Worm (Caenorhabditis elegans) whole organism, mixed stage, embryonic: Measurements from ENCODE around the gene nhr-78.

ENCODE experiments used
- M03D4.4 ChIP-seq: sonication (generic microtip); optimal IDR thresholded peaks from 2 replicates; lab custom pipeline; 2017; ENCODE audit warnings: mild to moderate bottlenecking, missing genetic modification characterization, missing compliant biosample characterization
- bed-3 ChIP-seq: fragments of 200-800 bp; sonication (Bioruptor generic); optimal IDR thresholded peaks from 3 replicates; lab custom pipeline; 2018; ENCODE audit warnings: mild to moderate bottlenecking, missing genetic modification characterization, moderate library complexity, missing compliant biosample characterization
- blmp-1 ChIP-seq: fragments of 150-350 bp; optimal IDR thresholded peaks from 2 replicates; lab custom pipeline; 2014; ENCODE audit warnings: missing biosample characterization, missing genetic modification characterization
- ceh-39 ChIP-seq: fragments of 150-350 bp; optimal IDR thresholded peaks from 2 replicates; lab custom pipeline; 2014; ENCODE audit warnings: missing biosample characterization, missing genetic modification characterization
- ceh-43 ChIP-seq: fragments of 200-800 bp; sonication (Bioruptor generic); optimal IDR thresholded peaks from 2 replicates; lab custom pipeline; 2018; ENCODE audit warnings: mild to moderate bottlenecking, missing genetic modification characterization, moderate library complexity, missing compliant biosample characterization
- ceh-83 ChIP-seq: fragments of 200-800 bp; sonication (Bioruptor generic); optimal IDR thresholded peaks from 2 replicates; lab custom pipeline; 2018; ENCODE audit warnings: mild to moderate bottlenecking, missing genetic modification characterization, missing compliant biosample characterization
- ces-1 ChIP-seq: fragments of 150-350 bp; optimal IDR thresholded peaks from 2 replicates; lab custom pipeline; 2014; ENCODE audit warnings: missing biosample characterization, missing genetic modification reagents, missing genetic modification characterization
- cnd-1 ChIP-seq: fragments of 200-800 bp; sonication (Bioruptor generic); optimal IDR thresholded peaks from 2 replicates; lab custom pipeline; 2018; ENCODE audit warnings: mild to moderate bottlenecking, missing genetic modification characterization, missing compliant biosample characterization
- drap-1 ChIP-seq: fragments of 200-800 bp; sonication (Bioruptor generic); optimal IDR thresholded peaks from 3 replicates; lab custom pipeline; 2018; ENCODE audit warnings: mild to moderate bottlenecking, missing genetic modification characterization, missing compliant biosample characterization
- elt-1 ChIP-seq: sonication (generic microtip); optimal IDR thresholded peaks from 2 replicates; lab custom pipeline; 2017; ENCODE audit warnings: missing genetic modification characterization, mild to moderate bottlenecking, missing compliant biosample characterization, antibody characterized with exemption, moderate library complexity, borderline replicate concordance; ENCODE audit not compliant: insufficient read depth
- elt-3 ChIP-seq: fragments of 150-350 bp; optimal IDR thresholded peaks from 2 replicates; lab custom pipeline; 2014; ENCODE audit warnings: missing biosample characterization, missing genetic modification characterization
- flh-1 ChIP-seq: fragments of 200-800 bp; sonication (Bioruptor generic); optimal IDR thresholded peaks from 2 replicates; lab custom pipeline; 2018; ENCODE audit warnings: mild to moderate bottlenecking, missing genetic modification characterization, moderate library complexity, missing compliant biosample characterization
- ham-2 ChIP-seq: fragments of 200-800 bp; sonication (Bioruptor generic); optimal IDR thresholded peaks from 2 replicates; lab custom pipeline; 2018; ENCODE audit warnings: mild to moderate bottlenecking, missing genetic modification characterization, missing compliant biosample characterization
- hlh-1 ChIP-seq: fragments of 150-350 bp; optimal IDR thresholded peaks from 2 replicates; lab custom pipeline; 2014; ENCODE audit warnings: missing biosample characterization, missing genetic modification reagents, missing genetic modification characterization
- lin-13 ChIP-seq: fragments of 150-350 bp; optimal IDR thresholded peaks from 2 replicates; lab custom pipeline; 2014; ENCODE audit warnings: missing biosample characterization, missing genetic modification characterization
- lin-32 ChIP-seq: fragments of 200-800 bp; sonication (Bioruptor generic); optimal IDR thresholded peaks from 2 replicates; lab custom pipeline; 2018; ENCODE audit warnings: mild to moderate bottlenecking, missing genetic modification characterization, missing compliant biosample characterization
- lsy-2 ChIP-seq: fragments of 150-350 bp; optimal IDR thresholded peaks from 2 replicates; lab custom pipeline; 2014; ENCODE audit warnings: missing biosample characterization, missing genetic modification characterization
- mab-5 ChIP-seq: fragments of 150-350 bp; optimal IDR thresholded peaks from 2 replicates; lab custom pipeline; 2014; ENCODE audit warnings: missing biosample characterization, missing genetic modification characterization
- mep-1 ChIP-seq: fragments of 150-350 bp; optimal IDR thresholded peaks from 2 replicates; lab custom pipeline; 2017; ENCODE audit warnings: missing biosample characterization, missing genetic modification reagents, missing genetic modification characterization, inconsistent platforms
- mls-2 ChIP-seq: sonication (generic microtip); optimal IDR thresholded peaks from 2 replicates; lab custom pipeline; 2016; ENCODE audit warnings: mild to moderate bottlenecking, missing genetic modification characterization, moderate library complexity, missing compliant biosample characterization
- nhr-12 ChIP-seq: fragments of 150-350 bp; optimal IDR thresholded peaks from 2 replicates; lab custom pipeline; 2014; ENCODE audit warnings: missing biosample characterization, missing genetic modification characterization
- nhr-2 ChIP-seq: fragments of 150-350 bp; optimal IDR thresholded peaks from 2 replicates; lab custom pipeline; 2014; ENCODE audit warnings: missing biosample characterization, missing genetic modification characterization
- nhr-237 ChIP-seq: fragments of 150-350 bp; optimal IDR thresholded peaks from 2 replicates; lab custom pipeline; 2014; ENCODE audit warnings: missing biosample characterization, missing genetic modification characterization
- nhr-28 ChIP-seq: fragments of 150-350 bp; optimal IDR thresholded peaks from 2 replicates; lab custom pipeline; 2014; ENCODE audit warnings: missing biosample characterization, missing genetic modification characterization
- nhr-76 ChIP-seq: sonication (generic microtip); optimal IDR thresholded peaks from 2 replicates; lab custom pipeline; 2017; ENCODE audit warnings: missing biosample characterization, missing genetic modification characterization
- pha-4 ChIP-seq: fragments of 150-350 bp; optimal IDR thresholded peaks from 2 replicates; lab custom pipeline; 2018; ENCODE audit warnings: missing biosample characterization, missing genetic modification reagents, missing genetic modification characterization
- sem-2 ChIP-seq: fragments of 200-800 bp; sonication (Bioruptor generic); optimal IDR thresholded peaks from 2 replicates; lab custom pipeline; 2018; ENCODE audit warnings: mild to moderate bottlenecking, missing genetic modification characterization, missing compliant biosample characterization
- snpc-4 ChIP-seq: fragments of 150-350 bp; optimal IDR thresholded peaks from 2 replicates; lab custom pipeline; 2014; ENCODE audit warnings: missing biosample characterization, missing genetic modification characterization
- sptf-1 ChIP-seq: sonication (generic microtip); optimal IDR thresholded peaks from 2 replicates; lab custom pipeline; 2017; ENCODE audit warnings: mild to moderate bottlenecking, missing genetic modification characterization, moderate library complexity, missing compliant biosample characterization
- unc-120 ChIP-seq: sonication (generic microtip); optimal IDR thresholded peaks from 2 replicates; lab custom pipeline; 2017; ENCODE audit warnings: missing genetic modification characterization, missing compliant biosample characterization; ENCODE audit not compliant: poor library complexity, severe bottlenecking
- unc-39 ChIP-seq: fragments of 150-350 bp; optimal IDR thresholded peaks from 2 replicates; lab custom pipeline; 2014; ENCODE audit warnings: missing biosample characterization, missing genetic modification characterization
- unc-62 ChIP-seq: fragments of 150-350 bp; optimal IDR thresholded peaks from 2 replicates; lab custom pipeline; 2014; ENCODE audit warnings: missing biosample characterization, missing genetic modification reagents, missing genetic modification characterization
- zip-8 ChIP-seq: fragments of 150-350 bp; optimal IDR thresholded peaks from 2 replicates; lab custom pipeline; 2014; ENCODE audit warnings: missing biosample characterization, missing genetic modification characterization
- ztf-11 ChIP-seq: fragments of 150-350 bp; optimal IDR thresholded peaks from 2 replicates; lab custom pipeline; 2014; ENCODE audit warnings: missing biosample characterization, missing genetic modification characterization

The nhr-78 gene

ce11 chrIV:4277694-4278093 is at the start of gene nhr-78:
nhr-78 (minus strand) TSS chrIV:4277875.
- no peak for TF ChIP-seq cnd-1 (tag; lab: Kevin White, UChicago)
- no peak for TF ChIP-seq unc-62 (GFP tag; lab: Kevin White, UChicago)
- TF ChIP-seq flh-1 (GFP tag; lab: Kevin White, UChicago), result no peak
- TF ChIP-seq lin-32 (GFP tag; lab: Kevin White, UChicago), result no peak
- no peak for TF ChIP-seq mab-5 (tag; lab: Kevin White, UChicago)
- no peak for TF ChIP-seq nhr-237 (tag; lab: Kevin White, UChicago)
- no peak for TF ChIP-seq unc-39
- no peak for TF ChIP-seq elt-3 (tag; lab: Kevin White, UChicago)
- TF ChIP-seq nhr-2, result no peak
- TF ChIP-seq blmp-1 (tag; lab: Kevin White, UChicago), result no peak
- TF ChIP-seq nhr-28 (tag; lab: Kevin White, UChicago), result no peak

ce11 chrIV:4326445-4326844 is 48.8 kb upstream of the nhr-78 start, which contains the start of gene trpl-2:
trpl-2 (plus strand) TSS chrIV:4326654.
- TF ChIP-seq elt-1 (tag; lab: Kevin White, UChicago) (no peak), nhr-12 (no peak), ceh-83 (GFP tag; lab: Kevin White, UChicago) (no peak), nhr-2 (no peak)

ce11 chrIV:4319473-4319872 is 41.8 kb upstream of the nhr-78 start:
- TF ChIP-seq flh-1 (GFP tag; lab: Kevin White, UChicago) (no peak), lin-32 (GFP tag; lab: Kevin White, UChicago) (no peak), nhr-76 (tag; lab: Kevin White, UChicago) (no peak), unc-120 (no peak), unc-62 (GFP tag; lab: Kevin White, UChicago) (no peak), blmp-1 (tag; lab: Kevin White, UChicago) (no peak), sem-2 (GFP tag; lab: Kevin White, UChicago) (no peak), nhr-237 (tag; lab: Kevin White, UChicago) (no peak), mep-1 (no peak), unc-39 (no peak), ces-1 (GFP tag; lab: Kevin White, UChicago) (no peak), mls-2 (tag; lab: Kevin White, UChicago) (no peak), ham-2 (GFP tag; lab: Kevin White, UChicago) (no peak), elt-3 (tag; lab: Kevin White, UChicago) (no peak), zip-8 (no peak)

ce11 chrIV:4318056-4318455 is 40.4 kb upstream of the nhr-78 start:
- TF ChIP-seq ceh-39 (tag; lab: Kevin White, UChicago) (no peak), pha-4 (tag; lab: Kevin White, UChicago) (no peak), sptf-1 (tag; lab: Kevin White, UChicago) (no peak), unc-120 (no peak), nhr-28 (tag; lab: Kevin White, UChicago) (no peak), ceh-83 (GFP tag; lab: Kevin White, UChicago) (no peak), unc-39 (no peak), ztf-11 (tag; lab: Kevin White, UChicago) (no peak), nhr-237 (tag; lab: Kevin White, UChicago) (no peak), mep-1 (no peak), lsy-2 (tag; lab: Kevin White, UChicago) (no peak), cnd-1 (tag; lab: Kevin White, UChicago) (no peak), hlh-1 (tag; lab: Kevin White, UChicago) (no peak), lin-32 (GFP tag; lab: Kevin White, UChicago) (no peak), M03D4.4 (tag; lab: Kevin White, UChicago) (no peak), flh-1 (GFP tag; lab: Kevin White, UChicago) (no peak), nhr-2 (no peak), nhr-12 (no peak)

ce11 chrIV:4317638-4318037 is 40.0 kb upstream of the nhr-78 start:
- TF ChIP-seq snpc-4 (tag; lab: Kevin White, UChicago) (no peak), nhr-2 (no peak), sptf-1 (tag; lab: Kevin White, UChicago) (no peak), drap-1 (GFP tag; lab: Kevin White, UChicago) (no peak), cnd-1 (tag; lab: Kevin White, UChicago) (no peak), ztf-11 (tag; lab: Kevin White, UChicago) (no peak), ceh-39 (tag; lab: Kevin White, UChicago) (no peak), lin-13 (tag; lab: Kevin White, UChicago) (no peak), hlh-1 (tag; lab: Kevin White, UChicago) (no peak), pha-4 (tag; lab: Kevin White, UChicago) (no peak), bed-3 (GFP tag; lab: Kevin White, UChicago) (no peak), unc-39 (no peak), lin-32 (GFP tag; lab: Kevin White, UChicago) (no peak), ceh-43 (GFP tag; lab: Kevin White, UChicago) (no peak), nhr-12 (no peak), ceh-83 (GFP tag; lab: Kevin White, UChicago) (no peak), M03D4.4 (tag; lab: Kevin White, UChicago) (no peak), sem-2 (GFP tag; lab: Kevin White, UChicago) (no peak)
